Worm (Caenorhabditis elegans) whole organism, L2 larva: ENCODE data around the gene ZK1320.5.

Source experiments
- C34F6.9 ChIP-seq: fragments of 150-350 bp; optimal IDR thresholded peaks from 2 replicates; lab custom pipeline; 2014; ENCODE audit warnings: missing biosample characterization, missing genetic modification characterization
- alr-1 ChIP-seq: fragments of 150-350 bp; optimal IDR thresholded peaks from 2 replicates; lab custom pipeline; 2014; ENCODE audit warnings: missing biosample characterization, missing genetic modification characterization
- blmp-1 ChIP-seq: sonication (generic microtip); optimal IDR thresholded peaks from 2 replicates; lab custom pipeline; 2017; ENCODE audit warnings: missing genetic modification characterization, mild to moderate bottlenecking, missing compliant biosample characterization, antibody characterized with exemption, moderate library complexity; ENCODE audit not compliant: insufficient read depth
- lin-11 ChIP-seq: fragments of 150-350 bp; sonication (generic microtip); optimal IDR thresholded peaks from 2 replicates; lab custom pipeline; 2014; ENCODE audit warnings: missing biosample characterization, missing genetic modification characterization, inconsistent platforms, mixed read lengths
- lsy-2 ChIP-seq, 2 experiments: fragments of 150-350 bp in 1 of 2; sonication (generic microtip) in 1 of 2; optimal IDR thresholded peaks; 2 replicates each; lab custom pipeline; 2014 to 2017; ENCODE audit warnings: missing biosample characterization in 2 of 2, missing genetic modification characterization in 2 of 2
- mab-5 ChIP-seq: fragments of 150-350 bp; optimal IDR thresholded peaks from 2 replicates; lab custom pipeline; 2014; ENCODE audit warnings: missing biosample characterization, missing genetic modification characterization
- nhr-237 ChIP-seq: fragments of 150-350 bp; optimal IDR thresholded peaks from 2 replicates; lab custom pipeline; 2014; ENCODE audit warnings: missing biosample characterization, missing genetic modification characterization
- nhr-6 ChIP-seq: fragments of 150-350 bp; optimal IDR thresholded peaks from 2 replicates; lab custom pipeline; 2014; ENCODE audit warnings: missing biosample characterization, missing genetic modification characterization
- nhr-77 ChIP-seq: fragments of 150-350 bp; optimal IDR thresholded peaks from 2 replicates; lab custom pipeline; 2014; ENCODE audit warnings: missing biosample characterization, missing genetic modification characterization
- skn-1 ChIP-seq: sonication (generic microtip); optimal IDR thresholded peaks from 2 replicates; lab custom pipeline; 2017; ENCODE audit warnings: missing biosample characterization, missing genetic modification characterization
- unc-55 ChIP-seq: fragments of 150-350 bp; sonication (generic microtip); optimal IDR thresholded peaks from 3 replicates; lab custom pipeline; 2014; ENCODE audit warnings: missing biosample characterization, missing genetic modification reagents, missing genetic modification characterization
- unc-62 ChIP-seq: fragments of 150-350 bp; optimal IDR thresholded peaks from 2 replicates; lab custom pipeline; 2014; ENCODE audit warnings: missing biosample characterization, missing genetic modification reagents, missing genetic modification characterization
- ztf-11 ChIP-seq: sonication (generic microtip); optimal IDR thresholded peaks from 2 replicates; lab custom pipeline; 2017; ENCODE audit warnings: missing biosample characterization, missing genetic modification characterization

DNA sequence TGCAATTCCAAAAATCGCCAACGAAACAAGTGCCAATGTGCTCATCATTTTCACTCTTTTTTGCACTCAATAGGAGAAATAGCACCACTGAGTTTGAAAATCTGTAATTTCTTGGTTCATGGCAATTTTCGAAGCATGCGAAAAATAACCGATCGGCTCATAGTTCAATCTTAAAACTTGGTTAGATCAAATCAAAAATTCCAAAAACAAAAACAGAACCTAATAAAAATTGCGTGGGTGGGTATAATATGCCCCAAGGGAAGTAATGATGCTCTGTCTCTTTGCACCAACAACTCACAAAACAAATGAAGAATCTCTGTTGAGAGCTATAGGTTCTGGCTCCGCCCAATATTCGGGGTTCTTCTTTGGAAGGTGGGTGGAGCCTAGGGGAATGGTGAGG, 26.4 kb upstream of the ZK1320.5 start, which contains the start of gene nlp-11:
- TF ChIP-seq blmp-1 (no peak), nhr-77 (no peak), unc-62 (no peak), lsy-2 (tag; optimal IDR thresholded peaks at IDR 0.05; lab: Kevin White, UChicago) (no peak), lin-11 (tag; lab: Kevin White, UChicago) (no peak), alr-1 (tag; lab: Kevin White, UChicago) (no peak), nhr-237 (no peak), C34F6.9 (tag; lab: Kevin White, UChicago) (no peak), mab-5 (tag; lab: Kevin White, UChicago) (no peak), nhr-6 (tag; lab: Kevin White, UChicago) (no peak), unc-55 (GFP tag; lab: Kevin White, UChicago) (no peak), skn-1 (tag; lab: Kevin White, UChicago) (no peak), ztf-11 (tag; lab: Kevin White, UChicago) (no peak)
